Fruit fly (Drosophila melanogaster): ENCODE data around the gene mei-P26.

DNA sequence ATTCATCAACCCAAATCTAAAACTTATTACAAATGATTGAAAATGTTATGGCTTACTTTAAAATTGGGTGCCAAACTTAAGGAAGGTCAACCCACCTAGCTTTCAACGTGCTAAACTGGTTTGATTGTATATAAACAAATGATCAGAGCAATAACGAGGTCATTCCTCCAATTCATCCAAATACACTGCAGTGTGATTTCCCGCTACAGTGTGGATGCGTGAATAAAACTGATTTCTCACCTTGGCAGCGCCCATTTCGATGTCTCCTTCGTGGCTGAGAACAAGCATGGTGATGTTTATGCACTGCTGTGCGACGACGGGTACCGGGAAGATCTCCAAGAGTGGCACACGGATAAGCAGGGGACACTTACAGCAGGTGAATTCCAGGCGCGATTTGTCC is 32.3 kb downstream of the mei-P26 start:
- no peak for TF ChIP-seq CG8478 (optimal IDR thresholded peaks at IDR 0.05)
- no peak for TF ChIP-seq CTCF (optimal IDR thresholded peaks at IDR 0.05)
